Fruit fly (Drosophila melanogaster) whole organism, pupa: ENCODE results near the gene RIOK1.

Source experiments
- CG10348 ChIP-seq: fragments of 200-800 bp; sonication (Bioruptor generic); IDR thresholded peaks from 2 replicates; pipeline ENCODE4 v1.3.6; 2022; ENCODE audit warnings: missing biosample characterization, missing genetic modification characterization
- CG12605 ChIP-seq: fragments of 200-800 bp; sonication (Bioruptor generic); IDR thresholded peaks from 2 replicates; pipeline ENCODE4 v1.3.6; 2022; ENCODE audit warnings: missing biosample characterization, missing genetic modification characterization
- CG13204 ChIP-seq: fragments of 200-800 bp; sonication (Bioruptor generic); optimal IDR thresholded peaks from 2 replicates; lab custom pipeline; 2018; ENCODE audit warnings: missing biosample characterization, mild to moderate bottlenecking, missing genetic modification characterization, moderate library complexity
- CG14655 ChIP-seq: fragments of 200-800 bp; sonication (Bioruptor generic); optimal IDR thresholded peaks from 3 replicates; lab custom pipeline; 2017; ENCODE audit warnings: mild to moderate bottlenecking, missing biosample characterization, missing genetic modification reagents, missing genetic modification characterization
- CG15710 ChIP-seq: fragments of 200-800 bp; sonication (Bioruptor generic); optimal IDR thresholded peaks from 2 replicates; lab custom pipeline; 2018; ENCODE audit warnings: missing biosample characterization, mild to moderate bottlenecking, missing genetic modification characterization, moderate library complexity
- CG17806 ChIP-seq: fragments of 200-800 bp; sonication (Bioruptor generic); optimal IDR thresholded peaks from 2 replicates; lab custom pipeline; 2018; ENCODE audit warnings: missing biosample characterization, mild to moderate bottlenecking, missing genetic modification characterization, moderate library complexity
- CG32121 ChIP-seq: fragments of 200-800 bp; sonication (Bioruptor generic); IDR thresholded peaks from 2 replicates; pipeline ENCODE4 v1.3.6; 2022; ENCODE audit warnings: missing biosample characterization, missing genetic modification characterization
- CG34367 ChIP-seq: fragments of 200-800 bp; sonication (Bioruptor generic); optimal IDR thresholded peaks from 2 replicates; lab custom pipeline; 2018; ENCODE audit warnings: missing biosample characterization, mild to moderate bottlenecking, missing genetic modification characterization
- CG4496 ChIP-seq: fragments of 200-800 bp; sonication (Bioruptor generic); IDR thresholded peaks from 3 replicates; pipeline ENCODE4 v1.3.6; 2022; ENCODE audit warnings: missing biosample characterization, missing genetic modification characterization
- CG8159 ChIP-seq: fragments of 200-800 bp; sonication (Bioruptor generic); optimal IDR thresholded peaks from 3 replicates; lab custom pipeline; 2018; ENCODE audit warnings: missing biosample characterization, mild to moderate bottlenecking, missing genetic modification characterization, moderate library complexity
- CG8301 ChIP-seq: fragments of 200-800 bp; sonication (Bioruptor generic); optimal IDR thresholded peaks from 2 replicates; lab custom pipeline; 2018; ENCODE audit warnings: missing biosample characterization, mild to moderate bottlenecking, missing genetic modification characterization
- CG9948 ChIP-seq: fragments of 200-800 bp; sonication (Bioruptor generic); optimal IDR thresholded peaks from 2 replicates; lab custom pipeline; 2018; ENCODE audit warnings: missing biosample characterization, mild to moderate bottlenecking, missing genetic modification characterization, moderate library complexity
- D1 ChIP-seq: fragments of 200-800 bp; sonication (Bioruptor generic); optimal IDR thresholded peaks from 2 replicates; lab custom pipeline; 2018; ENCODE audit warnings: missing biosample characterization, mild to moderate bottlenecking, missing genetic modification characterization, moderate library complexity
- EcR ChIP-seq: fragments of 200-800 bp; sonication (Bioruptor generic); optimal IDR thresholded peaks from 3 replicates; lab custom pipeline; 2019; ENCODE audit warnings: missing biosample characterization, missing genetic modification characterization, mild to moderate bottlenecking, moderate library complexity, missing genetic modification reagents
- Ets98B ChIP-seq: fragments of 200-800 bp; sonication (Bioruptor generic); IDR thresholded peaks from 2 replicates; pipeline ENCODE4 v1.3.6; 2022; ENCODE audit warnings: missing biosample characterization, missing genetic modification characterization
- Pif1A ChIP-seq: fragments of 200-800 bp; sonication (Bioruptor generic); optimal IDR thresholded peaks from 3 replicates; lab custom pipeline; 2016; ENCODE audit warnings: missing biosample characterization, missing genetic modification characterization
- Pif1B ChIP-seq: fragments of 200-800 bp; sonication (Bioruptor generic); optimal IDR thresholded peaks from 3 replicates; lab custom pipeline; 2016; ENCODE audit warnings: missing biosample characterization, missing genetic modification characterization
- Snoo ChIP-seq: fragments of 200-800 bp; sonication (Bioruptor generic); optimal IDR thresholded peaks from 3 replicates; lab custom pipeline; 2017; ENCODE audit warnings: missing biosample characterization, mild to moderate bottlenecking, missing genetic modification characterization, inconsistent platforms
- fd96Ca ChIP-seq: fragments of 200-800 bp; sonication (Bioruptor generic); IDR thresholded peaks from 3 replicates; pipeline ENCODE4 v1.3.6; 2022; ENCODE audit warnings: missing biosample characterization, missing genetic modification characterization
- gl ChIP-seq: fragments of 200-800 bp; sonication (Bioruptor generic); optimal IDR thresholded peaks from 2 replicates; lab custom pipeline; 2018; ENCODE audit warnings: missing biosample characterization, mild to moderate bottlenecking, missing genetic modification characterization
- rn ChIP-seq: fragments of 200-800 bp; sonication (Bioruptor generic); IDR thresholded peaks from 2 replicates; pipeline ENCODE4 v1.3.6; 2022; ENCODE audit warnings: missing biosample characterization, missing genetic modification characterization

RIOK1 gene

DNA sequence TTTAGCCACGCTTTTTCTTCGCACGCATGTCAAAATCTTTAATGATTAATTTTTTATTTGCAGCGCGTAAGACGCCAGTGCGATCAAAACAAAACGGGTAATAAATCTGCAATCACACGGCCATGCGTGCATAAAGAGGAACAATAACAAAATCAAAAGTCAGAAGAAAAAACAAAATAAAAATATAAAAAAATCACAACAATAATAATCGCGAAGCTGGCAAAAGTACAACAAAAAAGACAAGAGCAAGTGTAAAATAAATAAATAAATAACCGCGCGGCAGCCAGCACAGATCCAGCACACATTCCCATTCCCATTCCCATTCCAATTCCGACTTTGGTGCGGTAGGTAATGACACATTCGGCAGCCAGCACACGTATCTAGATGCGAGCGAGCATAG lies 13.7 kb downstream of the RIOK1 start:
- TF ChIP-seq CG14655 (GFP tag; lab: Kevin White, UChicago) (peak; percentile 80), CG32121 (GFP tag; lab: Robert Waterston, UW) (peak; percentile 58), CG10348 (GFP tag; lab: Robert Waterston, UW) (no peak), EcR (GFP tag; lab: Kevin White, UChicago) (no peak), Pif1A (GFP tag; lab: Kevin White, UChicago) (peak; percentile 44), CG34367 (peak; percentile 73), CG13204 (peak; percentile 71), CG17806 (peak; percentile 48), Pif1B (peak; percentile 56), fd96Ca (GFP tag; lab: Robert Waterston, UW) (no peak; the same call in 1 of the 3 replicates), CG12605 (GFP tag; lab: Robert Waterston, UW) (peak; percentile 94), CG4496 (GFP tag; lab: Robert Waterston, UW) (peak; percentile 83), Snoo (tag; lab: Kevin White, UChicago) (no peak), rn (GFP tag; lab: Robert Waterston, UW) (no peak), gl (peak; percentile 69), D1 (tag; lab: Kevin White, UChicago) (no peak), Ets98B (peak; percentile 54), CG8159 (peak; percentile 50), CG8301 (tag; lab: Kevin White, UChicago) (peak; percentile 66), CG15710 (tag; lab: Kevin White, UChicago) (peak; percentile 64), CG9948 (peak; percentile 24)
- TF ChIP-seq, all 21 proteins: peak for 15

DNA sequence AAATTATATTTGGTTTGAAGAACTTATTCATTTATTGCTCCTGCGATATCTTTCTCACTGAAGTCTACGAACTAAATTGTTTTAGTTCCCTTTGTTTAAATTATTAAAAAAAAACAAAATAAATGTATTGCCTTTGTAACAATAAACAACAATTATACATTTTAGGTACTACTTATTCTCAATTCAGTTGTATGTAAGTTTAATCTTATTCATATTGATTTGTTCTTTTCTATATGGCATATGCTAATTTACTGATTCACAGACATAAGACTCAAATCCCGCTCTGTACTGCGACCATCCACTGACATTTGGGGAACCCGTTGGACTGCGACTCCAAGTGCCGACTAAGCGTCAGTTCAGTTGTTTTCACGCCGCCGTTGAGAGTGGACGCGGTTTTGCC lies 17.2 kb downstream of the RIOK1 start, which contains the start of gene CG32091:
TSS of gene CG32091 (plus strand) at position 301 of the 400 bp plus-strand sequence.
- TF ChIP-seq Ets98B (no peak), CG4496 (GFP tag; lab: Robert Waterston, UW) (no peak), CG12605 (GFP tag; lab: Robert Waterston, UW) (no peak), fd96Ca (GFP tag; lab: Robert Waterston, UW) (no peak), CG17806 (no peak), Pif1B (no peak), CG9948 (no peak), Pif1A (GFP tag; lab: Kevin White, UChicago) (no peak), CG15710 (tag; lab: Kevin White, UChicago) (no peak), gl (no peak), rn (GFP tag; lab: Robert Waterston, UW) (no peak), EcR (GFP tag; lab: Kevin White, UChicago) (no peak), CG32121 (GFP tag; lab: Robert Waterston, UW) (no peak), Snoo (tag; lab: Kevin White, UChicago) (no peak), CG10348 (GFP tag; lab: Robert Waterston, UW) (no peak)

DNA sequence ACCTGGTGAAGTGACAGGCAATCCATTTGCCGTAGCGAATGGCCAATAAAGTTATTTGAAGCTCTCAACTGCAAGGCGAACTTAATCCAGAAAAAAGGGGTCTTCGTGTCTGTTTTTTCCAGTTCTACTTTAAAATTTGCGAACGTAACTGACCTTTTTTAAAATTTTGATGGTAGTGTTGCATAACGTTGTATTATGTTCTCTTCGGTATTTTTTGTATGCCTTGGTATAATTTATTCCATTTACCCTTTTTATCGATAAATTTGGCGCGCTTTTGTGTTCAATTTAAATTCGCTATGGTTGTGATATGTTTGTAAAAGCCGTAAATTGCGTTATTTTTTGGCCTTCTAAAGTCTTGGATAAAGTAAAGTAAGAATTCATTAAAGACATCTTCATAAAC lies 17.6 kb downstream of the RIOK1 start:
- no peak for TF ChIP-seq gl
- TF ChIP-seq CG13204 = no peak
- no peak for TF ChIP-seq CG34367
- TF ChIP-seq CG12605 (GFP tag; lab: Robert Waterston, UW) = no peak
- TF ChIP-seq Ets98B = no peak
- no peak for TF ChIP-seq Snoo (tag; lab: Kevin White, UChicago)
- no peak for TF ChIP-seq D1 (tag; lab: Kevin White, UChicago)
- TF ChIP-seq EcR (GFP tag; lab: Kevin White, UChicago) = no peak
- no peak for TF ChIP-seq CG17806
- TF ChIP-seq Pif1A (GFP tag; lab: Kevin White, UChicago) = no peak
- no peak for TF ChIP-seq CG8301 (tag; lab: Kevin White, UChicago)
- no peak for TF ChIP-seq CG8159
- no peak for TF ChIP-seq CG4496 (GFP tag; lab: Robert Waterston, UW)
- no peak for TF ChIP-seq CG32121 (GFP tag; lab: Robert Waterston, UW)
- TF ChIP-seq CG15710 (tag; lab: Kevin White, UChicago) = no peak
- TF ChIP-seq CG14655 (GFP tag; lab: Kevin White, UChicago) = no peak
- TF ChIP-seq fd96Ca (GFP tag; lab: Robert Waterston, UW) = no peak
- no peak for TF ChIP-seq CG9948
- no peak for TF ChIP-seq CG10348 (GFP tag; lab: Robert Waterston, UW)
- TF ChIP-seq rn (GFP tag; lab: Robert Waterston, UW) = no peak

DNA sequence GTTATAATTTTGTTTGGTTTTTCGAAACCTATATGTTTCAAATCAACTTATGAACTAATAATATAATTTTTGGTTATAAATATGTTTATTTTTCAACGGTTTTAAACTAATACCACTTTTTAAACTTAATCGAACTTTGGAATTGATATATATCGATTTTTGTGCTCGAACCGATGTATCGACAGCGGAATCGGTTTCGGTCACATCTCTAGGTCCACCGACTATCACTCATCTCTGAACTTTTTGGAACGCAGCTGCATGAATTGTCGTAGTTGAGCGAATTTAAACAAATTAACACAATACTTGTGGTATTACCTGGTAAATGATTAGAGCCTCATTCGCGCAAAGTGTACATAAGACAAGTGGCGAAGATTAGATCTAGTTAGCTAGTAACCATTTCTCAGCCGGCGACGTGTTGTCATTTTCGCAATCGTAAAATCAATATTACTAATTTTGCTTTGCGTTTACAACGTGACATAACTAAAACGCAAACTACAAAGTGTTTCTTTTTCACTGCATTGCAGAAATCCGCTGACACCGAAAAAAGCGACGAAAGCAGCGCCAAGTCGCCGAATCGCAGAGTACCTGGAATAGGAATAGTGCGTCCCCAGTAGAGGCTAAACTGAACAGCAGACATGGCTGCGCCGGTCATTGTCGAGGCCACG lies 20.3 kb downstream of the RIOK1 start, which contains the start of gene Apt1:
TSS of gene Apt1 (plus strand) at position 219 of the 665 bp plus-strand sequence.
- TF ChIP-seq CG4496 (GFP tag; lab: Robert Waterston, UW) (peak; percentile 52; the same call in 2 of the 3 replicates), CG8159 (no peak), EcR (GFP tag; lab: Kevin White, UChicago) (no peak), Ets98B (no peak), CG12605 (GFP tag; lab: Robert Waterston, UW) (no peak), CG15710 (tag; lab: Kevin White, UChicago) (no peak)

DNA sequence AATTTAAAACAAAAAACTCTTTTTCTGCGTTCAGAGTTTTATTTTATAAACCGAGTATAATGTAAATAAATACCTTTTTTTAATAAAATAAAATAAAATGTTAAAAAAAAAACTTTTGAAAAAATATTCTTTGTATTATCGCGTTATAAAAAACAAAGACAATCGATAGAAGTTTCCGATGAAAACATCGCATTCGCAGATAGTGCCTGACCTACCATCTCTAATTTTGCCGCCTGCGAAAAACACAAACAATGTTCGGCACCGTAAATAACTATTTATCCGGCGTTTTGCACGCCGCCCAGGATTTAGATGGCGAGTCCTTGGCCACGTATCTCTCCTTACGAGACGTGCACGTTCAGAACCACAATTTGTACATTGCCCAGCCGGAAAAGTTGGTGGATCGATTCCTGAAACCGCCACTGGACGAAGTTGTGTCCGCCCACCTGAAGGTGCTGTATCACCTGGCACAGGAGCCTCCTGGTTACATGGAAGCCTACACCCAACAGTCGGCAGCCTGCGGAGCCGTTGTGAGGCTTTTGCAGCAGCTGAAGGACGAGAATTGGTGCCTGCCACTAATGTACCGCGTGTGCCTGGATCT lies 21.9 kb downstream of the RIOK1 start, which contains the start of gene PCID2:
TSS of gene PCID2 (plus strand) at position 213 of the 598 bp plus-strand sequence.
- TF ChIP-seq CG8159 = no peak
- TF ChIP-seq CG13204 = no peak
- no peak for TF ChIP-seq CG17806
- TF ChIP-seq CG8301 (tag; lab: Kevin White, UChicago) = no peak
- TF ChIP-seq CG12605 (GFP tag; lab: Robert Waterston, UW) = no peak
- TF ChIP-seq CG9948 = no peak
- no peak for TF ChIP-seq rn (GFP tag; lab: Robert Waterston, UW)
- TF ChIP-seq CG14655 (GFP tag; lab: Kevin White, UChicago) = no peak
- no peak for TF ChIP-seq EcR (GFP tag; lab: Kevin White, UChicago)
- TF ChIP-seq CG32121 (GFP tag; lab: Robert Waterston, UW) = no peak
- no peak for TF ChIP-seq Pif1B
- no peak for TF ChIP-seq D1 (tag; lab: Kevin White, UChicago)
- no peak for TF ChIP-seq CG10348 (GFP tag; lab: Robert Waterston, UW)
- no peak for TF ChIP-seq CG4496 (GFP tag; lab: Robert Waterston, UW)
